Fruit fly (Drosophila melanogaster) whole organism, prepupa: ENCODE data around the gene CG9449.

Source experiments
- Blimp-1 ChIP-seq: fragments of 200-800 bp; sonication (Bioruptor generic); optimal IDR thresholded peaks from 3 replicates; lab custom pipeline; 2017; ENCODE audit warnings: missing biosample characterization, missing genetic modification characterization, mild to moderate bottlenecking, moderate library complexity, missing genetic modification reagents
- CG10631 ChIP-seq: fragments of 200-800 bp; sonication (Bioruptor generic); optimal IDR thresholded peaks from 2 replicates; lab custom pipeline; 2016; ENCODE audit warnings: missing biosample characterization, missing genetic modification characterization
- CG11762 ChIP-seq: fragments of 200-800 bp; sonication (Bioruptor generic); optimal IDR thresholded peaks from 3 replicates; lab custom pipeline; 2016; ENCODE audit warnings: missing biosample characterization, missing genetic modification characterization; ENCODE audit not compliant: insufficient read depth
- CG15336 ChIP-seq: fragments of 200-800 bp; sonication (Bioruptor generic); IDR thresholded peaks from 2 replicates; pipeline ENCODE4 v1.3.6; 2022; ENCODE audit warnings: missing biosample characterization, missing genetic modification characterization
- CG16779 ChIP-seq: fragments of 200-800 bp; sonication (Bioruptor generic); optimal IDR thresholded peaks from 3 replicates; lab custom pipeline; 2017; ENCODE audit warnings: missing biosample characterization, mild to moderate bottlenecking, missing genetic modification characterization
- CG3032 ChIP-seq: fragments of 200-800 bp; optimal IDR thresholded peaks from 2 replicates; lab custom pipeline; 2019; ENCODE audit warnings: missing biosample characterization, mild to moderate bottlenecking, missing genetic modification characterization, moderate library complexity
- CG34406 ChIP-seq: fragments of 200-800 bp; sonication (Bioruptor generic); optimal IDR thresholded peaks from 3 replicates; lab custom pipeline; 2016; ENCODE audit warnings: missing biosample characterization, missing genetic modification characterization
- CG3919 ChIP-seq: fragments of 200-800 bp; sonication (Bioruptor generic); optimal IDR thresholded peaks from 3 replicates; lab custom pipeline; 2016; ENCODE audit warnings: missing biosample characterization, missing genetic modification characterization
- CG6163 ChIP-seq: fragments of 200-800 bp; sonication (Bioruptor generic); IDR thresholded peaks from 3 replicates; pipeline ENCODE4 v1.3.6; 2022; ENCODE audit warnings: missing biosample characterization, missing genetic modification characterization
- CG6792 ChIP-seq: fragments of 200-800 bp; sonication (Bioruptor generic); optimal IDR thresholded peaks from 3 replicates; lab custom pipeline; 2016; ENCODE audit warnings: missing biosample characterization, missing genetic modification characterization
- CG7368 ChIP-seq: fragments of 200-800 bp; sonication (Bioruptor generic); optimal IDR thresholded peaks from 3 replicates; lab custom pipeline; 2016; ENCODE audit warnings: missing biosample characterization, missing genetic modification characterization
- CG8319 ChIP-seq: fragments of 200-800 bp; sonication (Bioruptor generic); optimal IDR thresholded peaks from 3 replicates; lab custom pipeline; 2016; ENCODE audit warnings: missing biosample characterization, missing genetic modification characterization
- CG8632 ChIP-seq: fragments of 200-800 bp; sonication (Bioruptor generic); optimal IDR thresholded peaks from 3 replicates; lab custom pipeline; 2016; ENCODE audit warnings: missing biosample characterization, missing genetic modification characterization
- CG9139 ChIP-seq: fragments of 200-800 bp; sonication (Bioruptor generic); optimal IDR thresholded peaks from 3 replicates; lab custom pipeline; 2017; ENCODE audit warnings: missing biosample characterization, mild to moderate bottlenecking, missing genetic modification characterization
- Eip75B ChIP-seq: fragments of 200-800 bp; sonication (Bioruptor generic); optimal IDR thresholded peaks from 3 replicates; lab custom pipeline; 2016; ENCODE audit warnings: missing biosample characterization, missing genetic modification characterization
- Eip93F ChIP-seq: fragments of 200-800 bp; sonication (Bioruptor generic); optimal IDR thresholded peaks from 2 replicates; lab custom pipeline; 2016; ENCODE audit warnings: missing biosample characterization, mild to moderate bottlenecking, missing genetic modification characterization
- Ets21C ChIP-seq: fragments of 200-800 bp; sonication (Bioruptor generic); optimal IDR thresholded peaks from 3 replicates; lab custom pipeline; 2016; ENCODE audit warnings: missing biosample characterization, missing genetic modification characterization
- Gug ChIP-seq: fragments of 200-800 bp; sonication (Bioruptor generic); IDR thresholded peaks from 2 replicates; pipeline ENCODE4 v1.3.6; 2022; ENCODE audit warnings: missing biosample characterization, missing genetic modification characterization
- Hr38 ChIP-seq: sonication (Bioruptor generic); optimal IDR thresholded peaks from 2 replicates; lab custom pipeline; 2016; ENCODE audit warnings: missing biosample characterization, missing genetic modification characterization
- Hr39 ChIP-seq: fragments of 200-800 bp; sonication (Bioruptor generic); optimal IDR thresholded peaks from 2 replicates; lab custom pipeline; 2016; ENCODE audit warnings: missing biosample characterization, missing genetic modification characterization
- Lpt ChIP-seq: fragments of 200-800 bp; sonication (Bioruptor generic); optimal IDR thresholded peaks from 3 replicates; lab custom pipeline; 2016; ENCODE audit warnings: missing biosample characterization, missing genetic modification characterization
- Sox102F ChIP-seq: fragments of 200-800 bp; sonication (Bioruptor generic); optimal IDR thresholded peaks from 2 replicates; lab custom pipeline; 2016; ENCODE audit warnings: missing biosample characterization, mild to moderate bottlenecking, missing genetic modification characterization
- Sox14 ChIP-seq: fragments of 200-800 bp; sonication (Bioruptor generic); optimal IDR thresholded peaks from 3 replicates; lab custom pipeline; 2016; ENCODE audit warnings: missing biosample characterization, missing genetic modification characterization
- achi ChIP-seq: fragments of 200-800 bp; sonication (Bioruptor generic); optimal IDR thresholded peaks from 3 replicates; lab custom pipeline; 2016; ENCODE audit warnings: missing biosample characterization, missing genetic modification characterization
- dac ChIP-seq: fragments of 200-800 bp; sonication (Bioruptor generic); optimal IDR thresholded peaks from 2 replicates; lab custom pipeline; 2017; ENCODE audit warnings: missing biosample characterization, mild to moderate bottlenecking, missing genetic modification characterization
- esn ChIP-seq: fragments of 200-800 bp; sonication (Bioruptor generic); optimal IDR thresholded peaks from 2 replicates; lab custom pipeline; 2016; ENCODE audit warnings: missing biosample characterization, mild to moderate bottlenecking, missing genetic modification characterization, moderate library complexity
- fd59A ChIP-seq: fragments of 200-800 bp; sonication (Bioruptor generic); optimal IDR thresholded peaks from 2 replicates; lab custom pipeline; 2017; ENCODE audit warnings: missing biosample characterization, mild to moderate bottlenecking, missing genetic modification characterization, missing genetic modification reagents
- fd85E ChIP-seq: fragments of 200-800 bp; sonication (Bioruptor generic); optimal IDR thresholded peaks from 3 replicates; lab custom pipeline; 2016; ENCODE audit warnings: missing biosample characterization, missing genetic modification characterization
- fkh ChIP-seq: fragments of 200-800 bp; sonication (Bioruptor generic); optimal IDR thresholded peaks from 3 replicates; lab custom pipeline; 2017; ENCODE audit warnings: missing biosample characterization, mild to moderate bottlenecking, missing genetic modification characterization, moderate library complexity
- net ChIP-seq: fragments of 200-800 bp; sonication (Bioruptor generic); optimal IDR thresholded peaks from 3 replicates; lab custom pipeline; 2016; ENCODE audit warnings: missing biosample characterization, missing genetic modification characterization
- svp ChIP-seq: fragments of 200-800 bp; sonication (Bioruptor generic); peaks from one replicate; lab custom pipeline; 2016; ENCODE audit warnings: missing biosample characterization, missing genetic modification characterization
- vri ChIP-seq: fragments of 200-800 bp; sonication (Bioruptor generic); optimal IDR thresholded peaks from 3 replicates; lab custom pipeline; 2016; ENCODE audit warnings: missing biosample characterization, mild to moderate bottlenecking, missing genetic modification characterization

Gene CG9449

dm6 chr3L:19497623-19498022, at the start of gene CG9449:
Gene CG9449 (minus strand): TSS chr3L:19497723.
- TF ChIP-seq fkh (GFP tag; lab: Kevin White, UChicago) (peak; percentile 47), CG10631 (GFP tag; lab: Kevin White, UChicago) (no peak), Lpt (GFP tag; lab: Kevin White, UChicago) (no peak)

dm6 chr3L:19544810-19545209, 47.3 kb upstream of the CG9449 start, which contains the start of the genes CG46435 and Rcd7:
Gene CG46435 (plus strand): TSS chr3L:19545110.
Gene Rcd7 (plus strand): TSS chr3L:19545110.
- TF ChIP-seq CG9139 (GFP tag; lab: Kevin White, UChicago), result no peak
- TF ChIP-seq fd85E, result no peak
- no peak for TF ChIP-seq svp (GFP tag; lab: Kevin White, UChicago)
- TF ChIP-seq CG8319 (GFP tag; lab: Kevin White, UChicago), result no peak
- no peak for TF ChIP-seq CG15336
- no peak for TF ChIP-seq CG6163 (GFP tag; lab: Robert Waterston, UW)
- no peak for TF ChIP-seq fd59A
- TF ChIP-seq, all 60 proteins: peak for 0

dm6 chr3L:19544105-19544504, 46.6 kb upstream of the CG9449 start, which contains the start of the genes CG46434 and Dred:
Gene CG46434 (minus strand): TSS chr3L:19544205.
Gene Dred (minus strand): TSS chr3L:19544205.
- TF ChIP-seq Gug (GFP tag; lab: Robert Waterston, UW) (no peak), esn (GFP tag; lab: Kevin White, UChicago) (no peak), CG3032 (no peak), svp (GFP tag; lab: Kevin White, UChicago) (no peak), vri (GFP tag; lab: Kevin White, UChicago) (no peak), CG3919 (GFP tag; lab: Kevin White, UChicago) (no peak), Blimp-1 (GFP tag; lab: Kevin White, UChicago) (no peak), CG16779 (no peak), Sox14 (GFP tag; lab: Kevin White, UChicago) (no peak), Eip93F (GFP tag; lab: Kevin White, UChicago) (no peak), CG8632 (GFP tag; lab: Kevin White, UChicago) (no peak), dac (GFP tag; lab: Kevin White, UChicago) (no peak)

- TF ChIP-seq Hr39 (no peak), CG10631 (GFP tag; lab: Kevin White, UChicago) (no peak), CG7368 (no peak), esn (GFP tag; lab: Kevin White, UChicago) (no peak)
Measured at dm6 chr3L:19532443-19532842, 34.9 kb upstream of the CG9449 start, which contains the start of gene Cpr76Bd. Gene Cpr76Bd (plus strand): TSS chr3L:19532743.

dm6 chr3L:19528547-19528946, 31.0 kb upstream of the CG9449 start:
- TF ChIP-seq net (GFP tag; lab: Kevin White, UChicago), result no peak

DNA sequence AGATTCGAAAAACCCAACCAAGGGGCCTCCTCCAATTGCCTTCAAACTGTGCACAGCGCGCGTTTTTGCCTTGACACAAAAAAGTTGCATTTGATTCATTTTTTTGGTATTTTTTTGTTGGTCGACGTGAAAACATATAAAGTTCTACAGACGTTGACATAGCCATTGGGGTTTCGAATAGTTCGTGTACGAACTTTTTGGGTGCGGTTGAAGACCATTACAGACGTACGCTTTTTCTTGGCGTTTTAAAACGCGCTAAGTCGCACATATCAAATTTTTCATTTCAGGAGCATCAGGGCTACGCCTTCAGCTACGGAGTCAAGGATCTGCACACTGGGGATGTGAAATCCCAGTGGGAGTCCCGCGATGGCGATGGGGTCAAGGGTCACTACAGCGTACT, 28.2 kb upstream of the CG9449 start:
- TF ChIP-seq vri (GFP tag; lab: Kevin White, UChicago) (no peak), Eip75B (no peak), achi (GFP tag; lab: Kevin White, UChicago) (no peak), Sox102F (GFP tag; lab: Kevin White, UChicago) (no peak), CG9139 (GFP tag; lab: Kevin White, UChicago) (no peak), CG34406 (GFP tag; lab: Kevin White, UChicago) (no peak), CG6792 (GFP tag; lab: Kevin White, UChicago) (no peak), Hr38 (GFP tag; lab: Kevin White, UChicago) (no peak), Ets21C (GFP tag; lab: Kevin White, UChicago) (no peak), CG11762 (GFP tag; lab: Kevin White, UChicago) (no peak), CG10631 (GFP tag; lab: Kevin White, UChicago) (no peak)
- TF ChIP-seq, all 60 proteins: peak for 0
